Worm (Caenorhabditis elegans) whole organism, L1 larva: Measurements from ENCODE around the gene sna-2.

Experiments used
- C16A3.4 ChIP-seq: fragments of 150-350 bp; optimal IDR thresholded peaks from 2 replicates; lab custom pipeline; 2014; ENCODE audit warnings: missing biosample characterization, missing genetic modification characterization
- C34B4.2 ChIP-seq: sonication (generic microtip); optimal IDR thresholded peaks from 2 replicates; lab custom pipeline; 2017; ENCODE audit warnings: mild to moderate bottlenecking, missing genetic modification characterization, missing compliant biosample characterization
- aly-2 ChIP-seq: fragments of 150-350 bp; optimal IDR thresholded peaks from 2 replicates; lab custom pipeline; 2014; ENCODE audit warnings: missing biosample characterization, missing genetic modification characterization
- ama-1 ChIP-seq: fragments of 150-350 bp; optimal IDR thresholded peaks from 2 replicates; lab custom pipeline; 2014
- mdl-1 ChIP-seq, 2 experiments: fragments of 150-350 bp; optimal IDR thresholded peaks; 2 replicates each; lab custom pipeline; 2014 to 2017; ENCODE audit warnings: missing biosample characterization in 2 of 2, missing genetic modification characterization in 2 of 2, inconsistent platforms in 1 of 2
- nhr-90 ChIP-seq: sonication (generic microtip); optimal IDR thresholded peaks from 2 replicates; lab custom pipeline; 2016; ENCODE audit warnings: mild to moderate bottlenecking, missing genetic modification characterization, missing compliant biosample characterization; ENCODE audit not compliant: poor library complexity

ce11 chrIV:9811487-9811886 lies 34.1 kb upstream of the sna-2 start:
- TF ChIP-seq C16A3.4 (tag; lab: Kevin White, UChicago) (no peak), aly-2 (tag; lab: Kevin White, UChicago) (no peak), mdl-1 (tag; optimal IDR thresholded peaks at IDR 0.05; lab: Kevin White, UChicago) (no peak), nhr-90 (no peak), C34B4.2 (no peak), ama-1 (lab: Kevin White, UChicago) (no peak)
